Worm (Caenorhabditis elegans): ENCODE data around the gene str-5.

The str-5 gene

DNA sequence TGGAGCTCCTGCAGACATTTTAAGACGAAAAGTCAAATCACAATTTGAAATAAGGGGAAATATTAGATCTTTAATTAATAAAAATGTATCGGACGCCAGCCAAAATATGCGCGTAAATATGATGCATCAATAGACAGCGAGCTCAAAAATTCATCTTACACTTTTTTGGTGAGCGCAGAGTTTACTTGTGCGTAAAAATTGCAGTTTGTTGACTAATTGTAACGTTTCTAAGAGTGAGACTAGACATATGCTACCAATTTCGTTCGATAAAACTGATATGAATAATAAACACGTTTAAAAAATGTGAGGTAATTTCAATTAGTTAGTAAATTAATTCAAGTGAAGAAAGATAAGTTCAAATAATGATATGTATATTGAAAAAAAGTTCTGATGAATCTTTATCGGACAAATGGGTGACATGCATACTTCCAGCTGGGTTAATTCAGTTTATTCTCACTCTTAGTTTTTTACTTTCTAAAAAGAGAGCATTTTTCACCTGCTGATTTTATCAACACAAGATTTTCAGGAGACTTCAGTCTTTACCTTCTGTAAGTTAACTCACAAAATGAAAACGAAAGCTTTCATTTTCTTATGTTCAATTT, 26.2 kb downstream of the str-5 start, which contains the start of the genes nhr-285 and irld-52:
Gene nhr-285 (minus strand): TSS at position 101 of the 602 bp plus-strand sequence.
Gene irld-52 (plus strand): TSS at position 552 of the 602 bp plus-strand sequence.
- TF ChIP-seq K02D7.2 (tag; optimal IDR thresholded peaks at IDR 0.05), result no peak
- no peak for TF ChIP-seq ceh-9 (tag; optimal IDR thresholded peaks at IDR 0.05)
- TF ChIP-seq pros-1 (tag; optimal IDR thresholded peaks at IDR 0.05), result no peak
- TF ChIP-seq fax-1 (tag; optimal IDR thresholded peaks at IDR 0.05), result no peak

DNA sequence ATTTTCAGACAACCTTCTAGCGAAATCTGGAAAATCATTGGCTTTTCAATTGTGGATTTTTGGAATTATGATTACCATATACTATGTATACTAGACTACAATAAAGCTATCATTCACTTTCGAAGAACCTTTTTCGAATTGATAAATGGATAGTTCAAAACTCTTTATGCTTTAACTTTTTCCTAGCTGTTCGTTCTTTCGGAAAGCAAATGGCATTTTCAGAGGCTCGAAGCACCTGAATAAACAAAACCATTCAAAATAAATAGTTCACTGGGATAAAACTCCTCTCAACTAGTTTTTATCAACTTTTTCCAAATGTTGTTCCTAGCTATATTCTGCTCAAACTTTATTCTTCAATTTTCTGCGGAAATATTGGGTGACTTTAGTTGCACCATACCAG, 28.0 kb downstream of the str-5 start, which contains the start of gene T26E4.2:
Gene T26E4.2 (plus strand): TSS at position 301 of the 400 bp plus-strand sequence.
- TF ChIP-seq fax-1 (tag; optimal IDR thresholded peaks at IDR 0.05) (no peak), K09A11.1 (tag; optimal IDR thresholded peaks at IDR 0.05; ENCODE audit: insufficient read depth) (no peak), ahr-1 (tag; optimal IDR thresholded peaks at IDR 0.05) (no peak), K02D7.2 (tag; optimal IDR thresholded peaks at IDR 0.05) (no peak), fkh-10 (GFP tag; optimal IDR thresholded peaks at IDR 0.05) (no peak), T23F11.4 (GFP tag; optimal IDR thresholded peaks at IDR 0.05) (no peak), pax-1 (tag; optimal IDR thresholded peaks at IDR 0.05) (no peak)

DNA sequence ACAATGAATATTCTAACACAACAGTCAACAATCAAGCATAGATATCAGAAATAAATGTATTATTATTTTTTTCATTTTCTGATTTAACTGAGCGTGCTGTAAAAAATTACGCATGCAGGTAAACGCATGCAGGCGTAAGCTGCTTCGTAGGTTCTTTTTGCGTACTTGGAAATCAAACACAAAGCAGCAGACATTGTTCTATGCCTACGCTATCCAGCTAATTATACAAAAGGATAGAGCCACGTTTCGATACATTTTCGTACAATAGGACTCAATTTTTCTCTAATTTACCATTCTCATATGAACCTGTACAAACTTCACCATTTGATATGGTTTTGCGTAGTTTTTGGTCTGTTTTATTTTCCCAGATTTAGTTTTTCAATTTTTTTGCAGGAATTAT, 29.5 kb downstream of the str-5 start, which contains the start of gene T26E4.3:
Gene T26E4.3 (plus strand): TSS at position 301 of the 400 bp plus-strand sequence.
- TF ChIP-seq ceh-31 (tag; optimal IDR thresholded peaks at IDR 0.05), result no peak

DNA sequence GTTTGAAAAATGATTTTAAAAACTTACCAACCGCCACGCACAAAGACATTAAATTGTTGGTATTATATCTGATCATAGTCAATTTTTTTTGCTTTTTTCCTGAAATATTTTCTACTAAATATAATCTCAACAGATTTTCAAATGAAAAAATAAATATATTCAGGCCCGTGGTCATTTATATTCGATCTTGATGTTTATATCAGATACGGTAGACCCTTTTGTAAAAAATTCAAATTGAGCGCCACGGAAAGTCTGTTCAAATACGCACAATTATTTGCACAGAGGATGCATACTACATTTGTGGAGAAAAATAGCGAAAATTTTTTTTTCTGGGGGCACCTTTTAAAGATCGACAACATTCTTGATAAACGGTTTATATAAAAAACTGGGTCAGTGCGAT, 39.4 kb downstream of the str-5 start, which contains the start of gene T26E4.4:
Gene T26E4.4 (minus strand): TSS at position 101 of the 400 bp plus-strand sequence.
- no peak for TF ChIP-seq hlh-6 (tag; optimal IDR thresholded peaks at IDR 0.05)
- TF ChIP-seq nhr-232 (tag; optimal IDR thresholded peaks at IDR 0.05), result no peak
- TF ChIP-seq dve-1 (tag; optimal IDR thresholded peaks at IDR 0.05), result no peak
- no peak for TF ChIP-seq F13H6.1 (tag; optimal IDR thresholded peaks at IDR 0.05)
- no peak for TF ChIP-seq ceh-9 (tag; optimal IDR thresholded peaks at IDR 0.05)
- TF ChIP-seq unc-55 (GFP tag; optimal IDR thresholded peaks at IDR 0.05), result no peak
- no peak for TF ChIP-seq zip-5 (tag; optimal IDR thresholded peaks at IDR 0.05)
- no peak for TF ChIP-seq C08G9.2 (tag; optimal IDR thresholded peaks at IDR 0.05)
- no peak for TF ChIP-seq ama-1 (optimal IDR thresholded peaks at IDR 0.05)

DNA sequence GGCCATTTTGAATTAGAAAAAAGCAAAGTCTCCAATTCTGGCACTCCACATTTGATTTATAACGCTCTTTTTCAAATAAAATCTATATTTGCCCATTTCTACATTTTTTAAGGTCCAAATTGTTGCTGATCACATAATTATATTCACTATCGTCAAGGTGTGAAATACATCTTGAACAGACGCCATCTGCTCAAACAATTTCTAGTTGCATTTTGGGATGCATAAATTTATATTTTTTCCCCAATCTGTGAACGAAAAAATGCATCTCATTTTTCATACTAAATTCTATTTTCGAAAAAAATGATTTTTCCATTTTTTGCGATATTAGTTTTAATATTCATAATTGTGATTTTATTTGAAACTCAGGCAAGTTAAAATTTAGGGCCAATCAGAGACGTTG, 40.2 kb downstream of the str-5 start, which contains the start of gene T26E4.7:
Gene T26E4.7 (plus strand): TSS at position 301 of the 400 bp plus-strand sequence.
- TF ChIP-seq eyg-1 (tag; optimal IDR thresholded peaks at IDR 0.05), result no peak
- TF ChIP-seq ceh-48 (tag; optimal IDR thresholded peaks at IDR 0.05), result no peak
- no peak for TF ChIP-seq lin-11 (tag; optimal IDR thresholded peaks at IDR 0.05)
- TF ChIP-seq ceh-19 (GFP tag; optimal IDR thresholded peaks at IDR 0.05), result no peak
- TF ChIP-seq pros-1 (tag; optimal IDR thresholded peaks at IDR 0.05), result no peak
- no peak for TF ChIP-seq K02D7.2 (tag; optimal IDR thresholded peaks at IDR 0.05)
- no peak for TF ChIP-seq dve-1 (tag; optimal IDR thresholded peaks at IDR 0.05)
- no peak for TF ChIP-seq elt-2 (tag; optimal IDR thresholded peaks at IDR 0.05)
- no peak for TF ChIP-seq ceh-22 (tag; optimal IDR thresholded peaks at IDR 0.05)
- TF ChIP-seq C08G9.2 (tag; optimal IDR thresholded peaks at IDR 0.05), result no peak
- no peak for TF ChIP-seq ceh-14 (tag; optimal IDR thresholded peaks at IDR 0.05)
- no peak for TF ChIP-seq unc-42 (tag; optimal IDR thresholded peaks at IDR 0.05)
- no peak for TF ChIP-seq fax-1 (tag; optimal IDR thresholded peaks at IDR 0.05)
- no peak for TF ChIP-seq zip-5 (tag; optimal IDR thresholded peaks at IDR 0.05)
- TF ChIP-seq ceh-9 (tag; optimal IDR thresholded peaks at IDR 0.05), result no peak
- no peak for TF ChIP-seq pha-4 (tag; optimal IDR thresholded peaks at IDR 0.05)
- TF ChIP-seq Y22D7AL.16 (tag; optimal IDR thresholded peaks at IDR 0.05), result no peak
- no peak for TF ChIP-seq hlh-6 (tag; optimal IDR thresholded peaks at IDR 0.05)

DNA sequence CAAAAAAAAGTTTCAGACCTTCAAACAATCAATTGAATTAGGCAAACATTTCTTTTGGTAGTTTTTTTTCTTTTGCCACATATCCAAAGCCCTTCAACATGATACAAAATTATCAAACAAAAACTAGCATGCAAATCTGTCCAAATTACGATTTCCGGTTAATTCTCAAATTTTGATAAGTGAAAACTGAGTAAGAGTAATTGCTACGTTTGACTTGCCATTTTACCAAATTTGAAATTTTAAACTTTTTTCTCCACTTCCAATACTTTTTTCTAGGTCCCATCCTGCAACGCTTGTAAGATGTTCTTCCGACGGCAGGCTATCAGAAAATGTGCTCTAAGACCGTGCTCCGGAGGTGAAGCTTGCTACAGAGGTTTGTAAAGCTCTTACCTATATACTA, 43.0 kb downstream of the str-5 start, which contains the start of gene nhr-223:
Gene nhr-223 (plus strand): TSS at position 301 of the 400 bp plus-strand sequence.
- TF ChIP-seq nhr-232 (tag; optimal IDR thresholded peaks at IDR 0.05) (no peak), gmeb-2 (tag; optimal IDR thresholded peaks at IDR 0.05) (no peak), pha-4 (tag; optimal IDR thresholded peaks at IDR 0.05) (no peak), hlh-30 (tag; optimal IDR thresholded peaks at IDR 0.05; ENCODE audit: insufficient read depth) (no peak), odd-2 (tag; optimal IDR thresholded peaks at IDR 0.05) (no peak), elt-2 (tag; optimal IDR thresholded peaks at IDR 0.05) (no peak), ceh-24 (tag; optimal IDR thresholded peaks at IDR 0.05) (no peak), ama-1 (optimal IDR thresholded peaks at IDR 0.05) (no peak), ceh-30 (tag; optimal IDR thresholded peaks at IDR 0.05) (no peak), Y22D7AL.16 (tag; optimal IDR thresholded peaks at IDR 0.05) (no peak), ceh-31 (tag; optimal IDR thresholded peaks at IDR 0.05) (no peak), sdc-2 (tag; optimal IDR thresholded peaks at IDR 0.05) (no peak), tbx-7 (tag; optimal IDR thresholded peaks at IDR 0.05) (no peak), ahr-1 (tag; optimal IDR thresholded peaks at IDR 0.05) (no peak), hlh-13 (GFP tag; optimal IDR thresholded peaks at IDR 0.05) (no peak), unc-86 (tag; optimal IDR thresholded peaks at IDR 0.05) (no peak), rnt-1 (tag; optimal IDR thresholded peaks at IDR 0.05) (no peak)
